Worm (Caenorhabditis elegans): ENCODE results near the gene sri-10.

- TF ChIP-seq pha-4 (tag; optimal IDR thresholded peaks at IDR 0.05) (no peak), nhr-11 (tag; optimal IDR thresholded peaks at IDR 0.05) (no peak), nfya-1 (tag; optimal IDR thresholded peaks at IDR 0.05) (no peak), tbx-7 (tag; optimal IDR thresholded peaks at IDR 0.05) (no peak), pag-3 (tag; optimal IDR thresholded peaks at IDR 0.05; ENCODE audit: borderline replicate concordance) (no peak), hlh-30 (tag; optimal IDR thresholded peaks at IDR 0.05; ENCODE audit: insufficient read depth) (no peak), rnt-1 (tag; optimal IDR thresholded peaks at IDR 0.05) (no peak), sox-2 (GFP tag; IDR thresholded peaks at IDR 0.05) (no peak), pax-1 (tag; optimal IDR thresholded peaks at IDR 0.05) (no peak), ttx-3 (tag; optimal IDR thresholded peaks at IDR 0.05) (no peak), F13H6.1 (tag; optimal IDR thresholded peaks at IDR 0.05) (no peak), unc-86 (tag; optimal IDR thresholded peaks at IDR 0.05) (no peak)
Observed at ce11 chrV:18821569-18821968, 15.3 kb upstream of the sri-10 start.
